Fruit fly (Drosophila melanogaster) whole organism, embryonic: Measurements from ENCODE around the gene Bap111.

Source experiments
- CG10431 ChIP-seq: fragments of 200-800 bp; sonication (Bioruptor generic); optimal IDR thresholded peaks from 3 replicates; lab custom pipeline; 2018; ENCODE audit warnings: missing biosample characterization, mild to moderate bottlenecking, missing genetic modification characterization
- CG12659 ChIP-seq: fragments of 200-800 bp; sonication (Bioruptor generic); optimal IDR thresholded peaks from 3 replicates; lab custom pipeline; 2017; ENCODE audit warnings: mild to moderate bottlenecking, missing biosample characterization, missing genetic modification reagents, missing genetic modification characterization
- CG13424 ChIP-seq: fragments of 200-800 bp; sonication (Bioruptor generic); optimal IDR thresholded peaks from 2 replicates; lab custom pipeline; 2019; ENCODE audit warnings: missing biosample characterization, mild to moderate bottlenecking, missing genetic modification characterization, moderate library complexity
- CG32772 ChIP-seq: fragments of 200-800 bp; sonication (Bioruptor generic); IDR thresholded peaks from 2 replicates; pipeline ENCODE4 v1.3.6; 2022; ENCODE audit warnings: missing biosample characterization, missing genetic modification characterization
- CG33213 ChIP-seq: fragments of 200-800 bp; sonication (Bioruptor generic); optimal IDR thresholded peaks from 3 replicates; lab custom pipeline; 2016; ENCODE audit warnings: missing biosample characterization, missing genetic modification characterization
- CG4424 ChIP-seq: fragments of 200-800 bp; sonication (Bioruptor generic); optimal IDR thresholded peaks from 3 replicates; lab custom pipeline; 2016; ENCODE audit warnings: missing biosample characterization, missing genetic modification characterization
- Meics ChIP-seq: fragments of 200-800 bp; sonication (Bioruptor generic); optimal IDR thresholded peaks from 2 replicates; lab custom pipeline; 2017; ENCODE audit warnings: missing biosample characterization, mild to moderate bottlenecking, missing genetic modification characterization
- bcd ChIP-seq: fragments of 200-800 bp; sonication (Bioruptor generic); optimal IDR thresholded peaks from 2 replicates; lab custom pipeline; 2017; ENCODE audit warnings: missing biosample characterization, mild to moderate bottlenecking, missing genetic modification characterization
- emc ChIP-seq: fragments of 200-800 bp; sonication (Bioruptor generic); optimal IDR thresholded peaks from 2 replicates; lab custom pipeline; 2016; ENCODE audit warnings: missing biosample characterization, missing genetic modification characterization
- hkb ChIP-seq, 2 experiments: fragments of 200-800 bp in 1 of 2; fragments of >200 bp in 1 of 2; sonication (Bioruptor generic) in 1 of 2; IDR thresholded peaks in 1 of 2; optimal IDR thresholded peaks in 1 of 2; 2 replicates each; pipeline versions ENCODE4 v1.3.6 to Lab custom; 2017 to 2022; ENCODE audit warnings: missing biosample characterization in 1 of 2, missing genetic modification characterization in 1 of 2
- run ChIP-seq: fragments of 200-800 bp; sonication (Bioruptor generic); optimal IDR thresholded peaks from 3 replicates; lab custom pipeline; 2018; ENCODE audit warnings: missing biosample characterization, mild to moderate bottlenecking, missing genetic modification characterization
- tgo ChIP-seq: fragments of 200-800 bp; sonication (Bioruptor generic); IDR thresholded peaks from 3 replicates; pipeline ENCODE4 v1.3.6; 2022; ENCODE audit warnings: missing biosample characterization, missing genetic modification characterization
- vvl ChIP-seq: fragments of 200-800 bp; sonication (Bioruptor generic); IDR thresholded peaks from 2 replicates; pipeline ENCODE4 v1.3.6; 2022; ENCODE audit warnings: missing biosample characterization, missing genetic modification characterization

DNA sequence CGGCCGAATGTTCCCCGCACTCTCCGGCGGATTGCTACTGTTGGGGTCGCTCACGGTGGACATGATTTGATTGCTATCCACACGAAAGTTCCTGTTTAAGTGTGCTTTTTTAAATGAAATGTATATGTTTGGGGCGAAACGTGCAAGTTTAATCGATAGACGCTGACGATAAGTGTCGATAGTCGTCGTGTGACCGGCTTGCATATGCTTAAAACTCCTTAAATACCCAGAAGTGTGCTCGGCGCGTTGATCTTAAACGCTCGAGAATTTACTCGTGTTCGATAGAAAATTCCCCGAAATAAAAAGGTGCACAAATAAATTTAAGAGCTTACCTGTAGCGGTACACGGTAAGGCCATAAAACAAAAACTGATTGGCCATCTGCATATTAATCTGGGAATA lies 12.8 kb downstream of the Bap111 start, which contains the start of the genes Zpr1 and CG44532:
- TF ChIP-seq CG12659: no peak
- no peak for TF ChIP-seq run (tag; lab: Kevin White, UChicago)
- no peak for TF ChIP-seq bcd (GFP tag; lab: Kevin White, UChicago)
- no peak for TF ChIP-seq Meics (GFP tag; lab: Kevin White, UChicago)
- no peak for TF ChIP-seq vvl (GFP tag; lab: Robert Waterston, UW)
- no peak for TF ChIP-seq tgo (GFP tag; lab: Robert Waterston, UW)
- TF ChIP-seq emc (GFP tag; lab: Kevin White, UChicago): no peak
- TF ChIP-seq hkb (optimal IDR thresholded peaks at IDR 0.05; lab: Kevin White, UChicago): no peak
- no peak for TF ChIP-seq hkb (GFP tag; IDR thresholded peaks at IDR 0.05; lab: Robert Waterston, UW)
- no peak for TF ChIP-seq CG10431 (GFP tag; lab: Kevin White, UChicago)
- no peak for TF ChIP-seq CG33213
- TF ChIP-seq CG4424 (GFP tag; lab: Kevin White, UChicago): no peak
- TF ChIP-seq CG13424 (tag; lab: Kevin White, UChicago): no peak
- no peak for TF ChIP-seq CG32772 (GFP tag; lab: Robert Waterston, UW)
